Worm (Caenorhabditis elegans) whole organism, L4 larva: ENCODE results near the gene C33A11.2.

Experiments used
- Y105C5A.15 ChIP-seq: fragments of 200-800 bp; sonication (Bioruptor generic); IDR thresholded peaks from 2 replicates; pipeline ENCODE4 v1.3.6; 2022; ENCODE audit warnings: missing genetic modification characterization, missing compliant biosample characterization
- ceh-82 ChIP-seq: sonication (generic microtip); optimal IDR thresholded peaks from 2 replicates; lab custom pipeline; 2017; ENCODE audit warnings: missing biosample characterization, missing genetic modification characterization
- ces-1 ChIP-seq: fragments of 150-350 bp; sonication (generic microtip); optimal IDR thresholded peaks from 4 replicates; lab custom pipeline; 2014; ENCODE audit warnings: missing biosample characterization, missing genetic modification reagents, missing genetic modification characterization
- hlh-30 ChIP-seq: sonication (generic microtip); optimal IDR thresholded peaks from 2 replicates; lab custom pipeline; 2017; ENCODE audit warnings: antibody characterized with exemption, mild to moderate bottlenecking, missing genetic modification characterization, missing compliant biosample characterization; ENCODE audit not compliant: insufficient read depth
- lsy-2 ChIP-seq, 2 experiments: fragments of 150-350 bp in 1 of 2; sonication (generic microtip) in 1 of 2; optimal IDR thresholded peaks; 2 replicates each; lab custom pipeline; 2014 to 2017; ENCODE audit warnings: missing biosample characterization in 2 of 2, missing genetic modification characterization in 2 of 2
- mdl-1 ChIP-seq, 2 experiments: fragments of 150-350 bp in 1 of 2; sonication (generic microtip) in 1 of 2; optimal IDR thresholded peaks; 2 replicates each; lab custom pipeline; 2014 to 2017; ENCODE audit warnings: missing biosample characterization in 2 of 2, missing genetic modification characterization in 2 of 2
- spr-1 ChIP-seq: sonication (generic microtip); optimal IDR thresholded peaks from 2 replicates; lab custom pipeline; 2016; ENCODE audit warnings: mild to moderate bottlenecking, missing genetic modification characterization, missing compliant biosample characterization
- tag-97 ChIP-seq: fragments of 200-800 bp; sonication (Bioruptor generic); IDR thresholded peaks from 2 replicates; pipeline ENCODE4 v1.3.6; 2022; ENCODE audit warnings: missing genetic modification characterization, missing compliant biosample characterization

DNA sequence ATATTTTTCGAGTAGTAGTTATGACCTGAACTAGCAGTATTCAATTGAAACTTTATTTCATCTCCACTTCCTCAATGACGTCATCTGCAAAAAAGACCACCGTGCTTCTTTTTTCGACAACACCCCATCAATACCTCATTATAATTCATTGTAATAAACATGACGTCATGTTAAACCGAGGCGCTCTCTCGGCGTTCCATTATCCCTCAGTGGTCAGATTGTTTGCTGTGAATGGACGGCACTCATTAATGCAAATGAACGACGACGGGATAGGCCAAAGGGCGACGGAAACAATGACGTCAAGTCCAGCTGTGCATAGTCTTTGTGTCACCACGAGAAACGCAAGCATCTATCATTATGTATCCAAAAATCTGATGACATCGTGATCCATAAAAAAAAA is 18.1 kb upstream of the C33A11.2 start:
- TF ChIP-seq lsy-2 (tag; optimal IDR thresholded peaks at IDR 0.05; lab: Kevin White, UChicago) (no peak), tag-97 (GFP tag; lab: Robert Waterston, UW) (no peak), mdl-1 (tag; optimal IDR thresholded peaks at IDR 0.05; lab: Kevin White, UChicago) (no peak), hlh-30 (tag; lab: Kevin White, UChicago) (no peak), Y105C5A.15 (no peak), ces-1 (GFP tag; lab: Kevin White, UChicago) (no peak), ceh-82 (tag; lab: Kevin White, UChicago) (no peak), spr-1 (tag; lab: Kevin White, UChicago) (no peak)
